Worm (Caenorhabditis elegans) whole organism, L1 larva: Measurements from ENCODE around the gene srt-24.

Source experiments
- C04F5.9 ChIP-seq: sonication (generic microtip); optimal IDR thresholded peaks from 2 replicates; lab custom pipeline; 2016; ENCODE audit warnings: missing genetic modification characterization, missing compliant biosample characterization
- C16A3.4 ChIP-seq: fragments of 150-350 bp; optimal IDR thresholded peaks from 2 replicates; lab custom pipeline; 2014; ENCODE audit warnings: missing biosample characterization, missing genetic modification characterization
- C34B4.2 ChIP-seq: sonication (generic microtip); optimal IDR thresholded peaks from 2 replicates; lab custom pipeline; 2017; ENCODE audit warnings: mild to moderate bottlenecking, missing genetic modification characterization, missing compliant biosample characterization
- alr-1 ChIP-seq: fragments of 200-800 bp; sonication (Bioruptor generic); optimal IDR thresholded peaks from 2 replicates; lab custom pipeline; 2018; ENCODE audit warnings: borderline replicate concordance, mild to moderate bottlenecking, missing genetic modification characterization, missing compliant biosample characterization
- ama-1 ChIP-seq: fragments of 150-350 bp; optimal IDR thresholded peaks from 2 replicates; lab custom pipeline; 2014
- ceh-88 ChIP-seq: fragments of 200-800 bp; sonication (Bioruptor generic); IDR thresholded peaks from 2 replicates; pipeline ENCODE4 v1.3.6; 2022; ENCODE audit warnings: missing genetic modification characterization, missing compliant biosample characterization
- ceh-90 ChIP-seq: sonication (generic microtip); optimal IDR thresholded peaks from 2 replicates; lab custom pipeline; 2016; ENCODE audit warnings: missing genetic modification characterization, missing compliant biosample characterization
- dpl-1 ChIP-seq, 3 experiments: fragments of 150-350 bp in 2 of 3; sonication (generic microtip) in 1 of 3; optimal IDR thresholded peaks; 2 replicates each; lab custom pipeline; 2014 to 2017; ENCODE audit warnings: missing biosample characterization in 3 of 3, missing genetic modification characterization in 3 of 3, missing genetic modification reagents in 3 of 3
- dsc-1 ChIP-seq: sonication (generic microtip); optimal IDR thresholded peaks from 2 replicates; lab custom pipeline; 2016; ENCODE audit warnings: mild to moderate bottlenecking, missing genetic modification characterization, missing compliant biosample characterization
- efl-1 ChIP-seq, 4 experiments: fragments of 150-350 bp; optimal IDR thresholded peaks in 3 of 4; peaks in 1 of 4; 1 replicate in 1 of 4; 2 replicates in 3 of 4; lab custom pipeline; 2014; ENCODE audit warnings: missing biosample characterization in 2 of 4, missing genetic modification characterization in 2 of 4, missing genetic modification reagents in 2 of 4
- efl-3 ChIP-seq: fragments of 200-800 bp; sonication (Bioruptor generic); optimal IDR thresholded peaks from 2 replicates; lab custom pipeline; 2018; ENCODE audit warnings: mild to moderate bottlenecking, missing genetic modification characterization, missing compliant biosample characterization
- egl-27 ChIP-seq, 2 experiments: fragments of 150-350 bp in 1 of 2; sonication (generic microtip); optimal IDR thresholded peaks; 3 replicates each; lab custom pipeline; 2017 to 2018; ENCODE audit warnings: missing biosample characterization in 2 of 2, missing genetic modification characterization in 2 of 2, missing genetic modification reagents in 2 of 2
- elt-3 ChIP-seq, 6 experiments: fragments of 150-350 bp in 1 of 6; sonication (generic microtip); optimal IDR thresholded peaks; 2 replicates each; lab custom pipeline; 2017 to 2018; ENCODE audit warnings: missing biosample characterization in 6 of 6, missing genetic modification characterization in 6 of 6, inconsistent platforms in 1 of 6
- hlh-17 ChIP-seq: fragments of 200-800 bp; sonication (Bioruptor generic); optimal IDR thresholded peaks from 2 replicates; lab custom pipeline; 2018; ENCODE audit warnings: missing genetic modification characterization, mild to moderate bottlenecking, missing compliant biosample characterization, moderate library complexity, borderline replicate concordance
- hpl-2 ChIP-seq: fragments of 150-350 bp; optimal IDR thresholded peaks from 2 replicates; lab custom pipeline; 2014; ENCODE audit warnings: missing biosample characterization, missing genetic modification reagents, missing genetic modification characterization
- irx-1 ChIP-seq: sonication (generic microtip); optimal IDR thresholded peaks from 2 replicates; lab custom pipeline; 2016; ENCODE audit warnings: missing genetic modification characterization, missing compliant biosample characterization
- jun-1 ChIP-seq: fragments of 150-350 bp; optimal IDR thresholded peaks from 2 replicates; lab custom pipeline; 2014; ENCODE audit warnings: missing biosample characterization, missing genetic modification reagents, missing genetic modification characterization
- lin-13 ChIP-seq: fragments of 150-350 bp; optimal IDR thresholded peaks from 2 replicates; lab custom pipeline; 2014; ENCODE audit warnings: missing biosample characterization, missing genetic modification reagents, missing genetic modification characterization
- lin-39 ChIP-seq: fragments of 150-350 bp; optimal IDR thresholded peaks from 2 replicates; lab custom pipeline; 2014; ENCODE audit warnings: missing biosample characterization, missing genetic modification reagents, missing genetic modification characterization
- lir-3 ChIP-seq: sonication (generic microtip); optimal IDR thresholded peaks from 2 replicates; lab custom pipeline; 2016; ENCODE audit warnings: mild to moderate bottlenecking, missing genetic modification characterization, moderate library complexity, missing compliant biosample characterization; ENCODE audit not compliant: poor library complexity
- mab-9 ChIP-seq: fragments of 200-800 bp; sonication (Bioruptor generic); IDR thresholded peaks from 2 replicates; pipeline ENCODE4 v1.3.6; 2022; ENCODE audit warnings: missing genetic modification reagents, missing genetic modification characterization, missing compliant biosample characterization
- mdl-1 ChIP-seq, 2 experiments: fragments of 150-350 bp; optimal IDR thresholded peaks; 2 replicates each; lab custom pipeline; 2014 to 2017; ENCODE audit warnings: missing biosample characterization in 2 of 2, missing genetic modification characterization in 2 of 2, inconsistent platforms in 1 of 2
- nhr-11 ChIP-seq: fragments of 150-350 bp; optimal IDR thresholded peaks from 2 replicates; lab custom pipeline; 2014; ENCODE audit warnings: missing biosample characterization, missing genetic modification characterization
- nhr-19 ChIP-seq: fragments of 200-800 bp; sonication (Bioruptor generic); conservative IDR thresholded peaks from 2 replicates; pipeline ENCODE4 v1.3.6; 2022; ENCODE audit warnings: missing genetic modification characterization, missing compliant biosample characterization
- nhr-20 ChIP-seq: sonication (generic microtip); optimal IDR thresholded peaks from 2 replicates; lab custom pipeline; 2016; ENCODE audit warnings: mild to moderate bottlenecking, missing genetic modification characterization, missing compliant biosample characterization
- nhr-28 ChIP-seq: fragments of 150-350 bp; optimal IDR thresholded peaks from 2 replicates; lab custom pipeline; 2014; ENCODE audit warnings: missing biosample characterization, missing genetic modification characterization
- nhr-76 ChIP-seq: sonication (generic microtip); optimal IDR thresholded peaks from 2 replicates; lab custom pipeline; 2017; ENCODE audit warnings: missing biosample characterization, missing genetic modification characterization
- pax-3 ChIP-seq: fragments of 200-800 bp; sonication (Bioruptor generic); optimal IDR thresholded peaks from 2 replicates; lab custom pipeline; 2018; ENCODE audit warnings: mild to moderate bottlenecking, missing genetic modification characterization, moderate library complexity, missing compliant biosample characterization
- pqm-1 ChIP-seq: sonication (generic microtip); optimal IDR thresholded peaks from 3 replicates; lab custom pipeline; 2017; ENCODE audit warnings: missing biosample characterization, missing genetic modification characterization
- snpc-4 ChIP-seq: fragments of 150-350 bp; optimal IDR thresholded peaks from 2 replicates; lab custom pipeline; 2014; ENCODE audit warnings: missing biosample characterization, missing genetic modification characterization
- sup-37 ChIP-seq: fragments of 200-800 bp; sonication (Bioruptor generic); optimal IDR thresholded peaks from 2 replicates; lab custom pipeline; 2018; ENCODE audit warnings: mild to moderate bottlenecking, missing genetic modification characterization, missing compliant biosample characterization
- swsn-7 ChIP-seq: sonication (generic microtip); optimal IDR thresholded peaks from 2 replicates; lab custom pipeline; 2016; ENCODE audit warnings: missing genetic modification characterization, missing compliant biosample characterization
- unc-130 ChIP-seq: fragments of 150-350 bp; optimal IDR thresholded peaks from 2 replicates; lab custom pipeline; 2017; ENCODE audit warnings: missing biosample characterization, missing genetic modification characterization, inconsistent platforms
- unc-30 ChIP-seq: sonication (generic microtip); optimal IDR thresholded peaks from 2 replicates; lab custom pipeline; 2017; ENCODE audit warnings: missing biosample characterization, missing genetic modification characterization
- unc-62 ChIP-seq: fragments of 150-350 bp; optimal IDR thresholded peaks from 2 replicates; lab custom pipeline; 2014; ENCODE audit warnings: missing biosample characterization, missing genetic modification reagents, missing genetic modification characterization
- unc-86 ChIP-seq: sonication (generic microtip); optimal IDR thresholded peaks from 2 replicates; lab custom pipeline; 2016; ENCODE audit warnings: missing genetic modification characterization, missing compliant biosample characterization
- unc-98 ChIP-seq: fragments of 200-800 bp; sonication (Bioruptor generic); IDR thresholded peaks from 2 replicates; pipeline ENCODE4 v1.3.6; 2022; ENCODE audit warnings: missing genetic modification characterization, missing compliant biosample characterization
- vab-15 ChIP-seq: sonication (generic microtip); optimal IDR thresholded peaks from 2 replicates; lab custom pipeline; 2017; ENCODE audit warnings: missing genotype, mild to moderate bottlenecking, missing genetic modification characterization, missing compliant biosample characterization
- ztf-11 ChIP-seq, 2 experiments: sonication (generic microtip); optimal IDR thresholded peaks; 2 replicates each; lab custom pipeline; 2016 to 2017; ENCODE audit warnings: missing genetic modification characterization in 2 of 2, missing biosample characterization in 1 of 2, missing compliant biosample characterization in 1 of 2
- ztf-4 ChIP-seq: fragments of 150-350 bp; optimal IDR thresholded peaks from 2 replicates; lab custom pipeline; 2014; ENCODE audit warnings: missing biosample characterization, missing genetic modification characterization

srt-24 gene

DNA sequence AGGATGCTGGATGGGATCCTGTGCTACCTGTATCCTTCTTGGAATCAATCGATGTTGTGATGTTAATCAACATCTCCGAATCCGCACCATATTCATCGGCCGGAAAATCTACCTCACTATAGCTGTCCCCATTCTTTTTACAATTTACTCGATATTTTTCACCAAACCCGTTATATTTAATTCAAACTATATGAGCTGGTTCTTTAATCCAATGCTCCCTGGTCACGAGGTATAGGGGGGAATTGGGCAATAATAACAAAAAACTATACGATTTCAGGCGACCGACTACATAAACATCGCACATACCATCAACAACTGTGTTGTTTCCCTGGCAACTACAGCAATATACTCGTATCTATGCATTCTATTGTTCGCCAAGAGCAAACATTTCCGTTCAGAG is 26.7 kb upstream of the srt-24 start:
- TF ChIP-seq elt-3 (tag; optimal IDR thresholded peaks at IDR 0.05; lab: Kevin White, UChicago) (no peak), sup-37 (GFP tag; lab: Kevin White, UChicago) (no peak), lin-39 (no peak), ceh-90 (tag; lab: Kevin White, UChicago) (no peak), efl-1 (optimal IDR thresholded peaks at IDR 0.05; lab: Kevin White, UChicago) (no peak), efl-1 (GFP tag; optimal IDR thresholded peaks at IDR 0.05 in 1 of 2; lab: Kevin White, UChicago) (peak in 1 of 2 experiments; percentile 57), vab-15 (tag; lab: Kevin White, UChicago) (no peak), efl-3 (GFP tag; lab: Kevin White, UChicago) (no peak)

DNA sequence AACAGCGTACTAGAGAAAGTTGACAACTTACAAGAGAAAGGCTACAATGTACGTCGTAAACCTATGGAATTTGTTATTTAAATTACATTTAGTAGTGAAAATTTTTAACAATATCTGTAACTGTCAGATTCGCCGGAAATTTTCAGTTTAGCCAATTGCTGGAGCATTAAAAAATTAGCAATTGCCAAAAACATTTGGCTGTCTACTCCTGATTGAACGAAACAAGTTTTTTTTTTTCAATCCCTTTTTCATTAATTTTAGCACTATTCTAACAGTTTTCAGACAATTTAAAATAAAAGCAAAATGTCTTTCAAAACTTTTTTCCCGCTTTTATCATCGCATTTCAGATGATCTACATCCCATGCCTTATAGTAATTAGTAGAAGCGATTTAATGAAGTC is 26.1 kb upstream of the srt-24 start:
- TF ChIP-seq C16A3.4 (tag; lab: Kevin White, UChicago): no peak
- TF ChIP-seq ztf-11 (tag; optimal IDR thresholded peaks at IDR 0.05; lab: Kevin White, UChicago): no peak
- TF ChIP-seq swsn-7 (tag; lab: Kevin White, UChicago): no peak
- no peak for TF ChIP-seq alr-1 (tag; lab: Kevin White, UChicago)
- no peak for TF ChIP-seq efl-3 (GFP tag; lab: Kevin White, UChicago)
- TF ChIP-seq C34B4.2 (tag; lab: Kevin White, UChicago): no peak
- no peak for TF ChIP-seq jun-1
- no peak for TF ChIP-seq unc-130 (tag; lab: Kevin White, UChicago)
- TF ChIP-seq hpl-2 (GFP tag; lab: Kevin White, UChicago): no peak
- TF ChIP-seq irx-1 (tag; lab: Kevin White, UChicago): no peak
- TF ChIP-seq lir-3 (tag; lab: Kevin White, UChicago): no peak
- TF ChIP-seq pax-3 (tag; lab: Kevin White, UChicago): no peak

DNA sequence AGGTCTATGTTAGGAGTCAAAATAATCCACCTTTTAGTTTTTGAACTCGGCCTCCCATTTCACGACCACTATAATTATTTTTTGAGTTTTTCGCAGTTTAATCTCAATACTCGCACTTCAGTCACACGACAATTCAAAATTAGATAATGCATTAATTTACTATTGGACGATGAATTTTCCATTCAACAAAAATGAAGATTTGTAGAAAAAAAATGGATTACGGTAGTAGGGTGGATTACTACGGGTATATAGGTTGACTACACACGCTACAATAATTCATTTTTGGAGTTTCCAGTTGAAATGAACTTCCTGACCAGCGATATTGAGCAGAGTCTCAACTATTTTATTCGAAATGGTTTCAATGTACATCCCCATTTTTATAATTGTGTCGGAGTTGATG is 25.6 kb upstream of the srt-24 start, which contains the start of gene srt-23:
srt-23 (plus strand) TSS at position 301 of the 400 bp plus-strand sequence.
- TF ChIP-seq unc-86 (tag; lab: Kevin White, UChicago): no peak
- TF ChIP-seq lir-3 (tag; lab: Kevin White, UChicago): no peak
- TF ChIP-seq nhr-76: no peak
- no peak for TF ChIP-seq ama-1 (lab: Kevin White, UChicago)
- no peak for TF ChIP-seq nhr-11
- TF ChIP-seq vab-15 (tag; lab: Kevin White, UChicago): no peak
- no peak for TF ChIP-seq nhr-19
- TF ChIP-seq unc-130 (tag; lab: Kevin White, UChicago): no peak
- TF ChIP-seq ztf-11 (tag; optimal IDR thresholded peaks at IDR 0.05; lab: Kevin White, UChicago): no peak
- TF ChIP-seq nhr-20: no peak
- TF ChIP-seq unc-30 (tag; lab: Kevin White, UChicago): no peak
- no peak for TF ChIP-seq mdl-1 (tag; optimal IDR thresholded peaks at IDR 0.05; lab: Kevin White, UChicago)
- no peak for TF ChIP-seq sup-37 (GFP tag; lab: Kevin White, UChicago)
- no peak for TF ChIP-seq dsc-1 (tag; lab: Kevin White, UChicago)
- TF ChIP-seq egl-27 (tag; optimal IDR thresholded peaks at IDR 0.05; lab: Kevin White, UChicago): no peak
- TF ChIP-seq irx-1 (tag; lab: Kevin White, UChicago): no peak

DNA sequence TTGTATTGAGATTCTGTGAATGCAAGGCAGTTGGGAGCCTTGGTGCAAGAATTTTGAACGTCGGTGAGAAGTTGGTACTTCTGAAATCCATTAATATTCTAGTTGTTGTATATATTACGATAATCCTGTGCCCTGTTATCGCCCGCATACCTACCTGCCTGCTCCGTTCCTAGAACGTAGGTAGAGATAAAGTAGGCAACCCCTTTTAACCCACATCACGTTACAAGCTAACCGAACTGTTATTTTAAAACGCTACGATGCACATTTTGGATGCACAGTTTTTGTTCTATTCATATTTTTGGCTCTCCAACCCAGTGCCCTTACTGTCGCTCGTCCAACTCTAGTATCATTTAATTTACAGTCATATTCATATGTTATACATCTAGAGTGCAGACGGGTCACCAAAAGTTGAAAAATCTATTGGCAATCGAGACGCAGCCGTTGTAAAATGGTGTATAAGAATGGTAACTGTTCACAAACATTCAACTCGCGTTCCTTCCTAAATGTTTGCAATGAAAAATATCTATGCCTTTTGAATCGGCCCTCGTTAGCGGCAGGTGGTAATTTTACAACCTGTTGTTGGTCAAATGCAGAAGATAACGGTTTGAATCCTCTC is 23.6 kb upstream of the srt-24 start:
- TF ChIP-seq ama-1 (lab: Kevin White, UChicago): no peak
- no peak for TF ChIP-seq unc-62
- no peak for TF ChIP-seq C04F5.9
- TF ChIP-seq ztf-4: no peak
- no peak for TF ChIP-seq lin-13
- TF ChIP-seq C34B4.2 (tag; lab: Kevin White, UChicago): no peak
- TF ChIP-seq unc-98 (GFP tag; lab: Robert Waterston, UW): no peak
- TF ChIP-seq hlh-17 (GFP tag; lab: Kevin White, UChicago): no peak
- no peak for TF ChIP-seq mab-9 (GFP tag; lab: Robert Waterston, UW)
- no peak for TF ChIP-seq pqm-1 (tag; lab: Kevin White, UChicago)
- no peak for TF ChIP-seq ceh-88 (GFP tag; lab: Robert Waterston, UW)
- TF ChIP-seq snpc-4 (tag; lab: Kevin White, UChicago): no peak
- no peak for TF ChIP-seq dpl-1 (GFP tag; optimal IDR thresholded peaks at IDR 0.05; lab: Kevin White, UChicago)
- no peak for TF ChIP-seq nhr-28 (tag; lab: Kevin White, UChicago)
